Fruit fly (Drosophila melanogaster): ENCODE measurements around the gene CG34355.

The CG34355 gene

DNA sequence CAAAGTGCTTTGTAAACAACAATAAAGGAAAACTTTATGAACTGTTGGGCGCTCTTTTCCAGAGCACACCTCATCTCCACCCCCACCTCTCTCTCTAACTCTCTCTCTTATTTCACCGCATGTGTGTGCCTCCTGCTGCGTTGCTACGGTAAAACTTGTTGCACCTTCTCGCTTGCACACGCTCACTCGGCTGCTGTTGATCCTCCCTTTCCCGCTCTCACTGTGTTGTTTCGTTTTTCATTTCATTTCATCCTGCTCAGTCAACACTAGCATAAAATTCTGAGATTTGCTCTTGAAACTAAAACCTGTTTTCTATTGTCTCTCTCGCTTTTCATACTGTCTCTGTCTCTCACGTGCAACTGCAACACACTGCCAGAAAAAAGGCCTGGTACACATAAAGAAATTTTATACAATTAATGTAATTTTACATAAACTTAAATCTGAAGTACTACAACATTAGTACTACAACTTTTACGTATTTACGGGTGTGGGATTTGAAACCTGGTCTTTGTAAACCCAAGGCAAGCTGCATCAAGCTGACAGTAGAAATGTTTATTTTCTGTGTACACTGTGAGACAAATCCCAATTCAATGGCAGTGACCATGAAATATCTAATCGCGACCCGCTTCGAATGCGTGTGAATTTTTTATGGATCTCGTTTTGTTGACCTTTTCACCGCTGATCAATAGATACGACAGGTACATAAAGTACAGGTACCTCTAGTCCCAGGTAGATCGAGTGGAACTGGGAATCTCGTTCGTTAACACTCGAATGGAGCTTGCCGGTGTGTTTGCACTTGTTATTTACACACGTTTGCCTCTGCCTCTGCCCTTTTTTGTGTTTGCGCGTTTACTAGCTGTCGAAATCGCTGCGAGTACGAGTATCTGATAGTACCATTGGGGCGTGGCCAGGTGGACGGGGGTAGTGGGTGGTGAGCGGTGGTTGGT is 20.9 kb upstream of the CG34355 start (continued):
- TF ChIP-seq twi (tag; optimal IDR thresholded peaks at IDR 0.05), result peak; percentile 90
- peak; percentile 44 for TF ChIP-seq D19B (GFP tag; optimal IDR thresholded peaks at IDR 0.05)
- TF ChIP-seq CG12659 (GFP tag; optimal IDR thresholded peaks at IDR 0.05), result peak; percentile 75
- peak; percentile 12 for TF ChIP-seq CG7928 (GFP tag; optimal IDR thresholded peaks at IDR 0.05)
- TF ChIP-seq CG10366 (GFP tag; IDR thresholded peaks at IDR 0.05), result peak; percentile 76
- peak; percentile 91 for TF ChIP-seq CG4820 (GFP tag; optimal IDR thresholded peaks at IDR 0.05)
- TF ChIP-seq ssp (GFP tag; IDR thresholded peaks at IDR 0.05), result peak; percentile 78
- TF ChIP-seq HmgZ (tag; optimal IDR thresholded peaks at IDR 0.05), result peak; percentile 72
- TF ChIP-seq HLH54F (GFP tag; optimal IDR thresholded peaks at IDR 0.05), result peak; percentile 50
- TF ChIP-seq Hand (GFP tag; optimal IDR thresholded peaks at IDR 0.05), result no peak
- peak; percentile 89 for TF ChIP-seq Hr3 (GFP tag; optimal IDR thresholded peaks at IDR 0.05)
- TF ChIP-seq CG3838 (GFP tag; optimal IDR thresholded peaks at IDR 0.05), result peak; percentile 79
- TF ChIP-seq CG8388 (GFP tag; optimal IDR thresholded peaks at IDR 0.05), result peak; percentile 97
- no peak for TF ChIP-seq mld (GFP tag; IDR thresholded peaks at IDR 0.05; ENCODE audit: partially characterized antibody)
- peak; percentile 73 for TF ChIP-seq CG17568 (GFP tag; optimal IDR thresholded peaks at IDR 0.05)
- peak; percentile 76 for TF ChIP-seq CG10654 (GFP tag; optimal IDR thresholded peaks at IDR 0.05)
- no peak for TF ChIP-seq Oaz (GFP tag; IDR thresholded peaks at IDR 0.05)
- TF ChIP-seq CG13624 (GFP tag; optimal IDR thresholded peaks at IDR 0.05), result peak; percentile 61
- TF ChIP-seq CG5245 (GFP tag; optimal IDR thresholded peaks at IDR 0.05), result peak; percentile 81
- TF ChIP-seq CG10209 (GFP tag; optimal IDR thresholded peaks at IDR 0.05), result peak; percentile 87
- peak; percentile 92 for TF ChIP-seq Blimp-1 (GFP tag; optimal IDR thresholded peaks at IDR 0.05)
- peak; percentile 55 for TF ChIP-seq eyg (GFP tag; optimal IDR thresholded peaks at IDR 0.05)
- TF ChIP-seq toy (GFP tag; IDR thresholded peaks at IDR 0.05), result no peak
- TF ChIP-seq gce (GFP tag; IDR thresholded peaks at IDR 0.05), result peak; percentile 58; the same call in 2 of the 3 replicates
- peak; percentile 78 for TF ChIP-seq E2f1 (GFP tag; IDR thresholded peaks at IDR 0.05)
- TF ChIP-seq CG16779 (GFP tag; IDR thresholded peaks at IDR 0.05), result peak; percentile 56; the same call in 1 of the 2 replicates
- TF ChIP-seq gsb (GFP tag; IDR thresholded peaks at IDR 0.05), result no peak
- TF ChIP-seq al (GFP tag; IDR thresholded peaks at IDR 0.05), result peak; percentile 24; the same call in 1 of the 2 replicates
- TF ChIP-seq pita (GFP tag; optimal IDR thresholded peaks at IDR 0.05), result no peak
- peak; percentile 86 for TF ChIP-seq Atf3 (GFP tag; optimal IDR thresholded peaks at IDR 0.05)
- 0 out of 2 replicates have a peak, but pooled peaks have one; percentile 38 for TF ChIP-seq sna (GFP tag; IDR thresholded peaks at IDR 0.05; ENCODE audit: partially characterized antibody)
- TF ChIP-seq CG8089 (GFP tag; optimal IDR thresholded peaks at IDR 0.05), result peak; percentile 87
- peak; percentile 50 for TF ChIP-seq her (GFP tag; optimal IDR thresholded peaks at IDR 0.05)
- TF ChIP-seq amos (GFP tag; IDR thresholded peaks at IDR 0.05; ENCODE audit: partially characterized antibody), result no peak
- TF ChIP-seq CG18599 (GFP tag; optimal IDR thresholded peaks at IDR 0.05), result peak; percentile 80
- TF ChIP-seq nerfin-1 (tag; optimal IDR thresholded peaks at IDR 0.05), result peak; percentile 82
- no peak; the same call in 2 of the 3 replicates for TF ChIP-seq CG6791 (GFP tag; IDR thresholded peaks at IDR 0.05; ENCODE audit: partially characterized antibody)
- peak; percentile 88 for TF ChIP-seq Chrac-16 (GFP tag; optimal IDR thresholded peaks at IDR 0.05)
- TF ChIP-seq BtbVII (GFP tag; optimal IDR thresholded peaks at IDR 0.05), result peak; percentile 79
- TF ChIP-seq CG30431 (GFP tag; optimal IDR thresholded peaks at IDR 0.05), result peak; percentile 92
- TF ChIP-seq lmd (GFP tag; IDR thresholded peaks at IDR 0.05), result peak; percentile 80
- TF ChIP-seq ara (GFP tag; IDR thresholded peaks at IDR 0.05), result peak; percentile 93
- no peak for TF ChIP-seq CG8478 (optimal IDR thresholded peaks at IDR 0.05)
- TF ChIP-seq sug (tag; optimal IDR thresholded peaks at IDR 0.05), result peak; percentile 77
- TF ChIP-seq Hr51 (GFP tag; optimal IDR thresholded peaks at IDR 0.05), result peak; percentile 56 to 85
- no peak for TF ChIP-seq CG9932 (GFP tag; IDR thresholded peaks at IDR 0.05)
- no peak for TF ChIP-seq Dfd (GFP tag; optimal IDR thresholded peaks at IDR 0.05)
- peak; percentile 8 for TF ChIP-seq CG31224 (GFP tag; IDR thresholded peaks at IDR 0.05)

Data from whole organism, embryonic.